Fruit fly (Drosophila melanogaster) whole organism, pupa: ENCODE results near the gene Prosbeta3.

Source experiments
- CG10348 ChIP-seq: fragments of 200-800 bp; sonication (Bioruptor generic); IDR thresholded peaks from 2 replicates; pipeline ENCODE4 v1.3.6; 2022; ENCODE audit warnings: missing biosample characterization, missing genetic modification characterization
- CG12605 ChIP-seq: fragments of 200-800 bp; sonication (Bioruptor generic); IDR thresholded peaks from 2 replicates; pipeline ENCODE4 v1.3.6; 2022; ENCODE audit warnings: missing biosample characterization, missing genetic modification characterization
- CG13204 ChIP-seq: fragments of 200-800 bp; sonication (Bioruptor generic); optimal IDR thresholded peaks from 2 replicates; lab custom pipeline; 2018; ENCODE audit warnings: missing biosample characterization, mild to moderate bottlenecking, missing genetic modification characterization, moderate library complexity
- CG14655 ChIP-seq: fragments of 200-800 bp; sonication (Bioruptor generic); optimal IDR thresholded peaks from 3 replicates; lab custom pipeline; 2017; ENCODE audit warnings: mild to moderate bottlenecking, missing biosample characterization, missing genetic modification reagents, missing genetic modification characterization
- CG15710 ChIP-seq: fragments of 200-800 bp; sonication (Bioruptor generic); optimal IDR thresholded peaks from 2 replicates; lab custom pipeline; 2018; ENCODE audit warnings: missing biosample characterization, mild to moderate bottlenecking, missing genetic modification characterization, moderate library complexity
- CG17806 ChIP-seq: fragments of 200-800 bp; sonication (Bioruptor generic); optimal IDR thresholded peaks from 2 replicates; lab custom pipeline; 2018; ENCODE audit warnings: missing biosample characterization, mild to moderate bottlenecking, missing genetic modification characterization, moderate library complexity
- CG32121 ChIP-seq: fragments of 200-800 bp; sonication (Bioruptor generic); IDR thresholded peaks from 2 replicates; pipeline ENCODE4 v1.3.6; 2022; ENCODE audit warnings: missing biosample characterization, missing genetic modification characterization
- CG34367 ChIP-seq: fragments of 200-800 bp; sonication (Bioruptor generic); optimal IDR thresholded peaks from 2 replicates; lab custom pipeline; 2018; ENCODE audit warnings: missing biosample characterization, mild to moderate bottlenecking, missing genetic modification characterization
- CG4496 ChIP-seq: fragments of 200-800 bp; sonication (Bioruptor generic); IDR thresholded peaks from 3 replicates; pipeline ENCODE4 v1.3.6; 2022; ENCODE audit warnings: missing biosample characterization, missing genetic modification characterization
- CG8159 ChIP-seq: fragments of 200-800 bp; sonication (Bioruptor generic); optimal IDR thresholded peaks from 3 replicates; lab custom pipeline; 2018; ENCODE audit warnings: missing biosample characterization, mild to moderate bottlenecking, missing genetic modification characterization, moderate library complexity
- CG8301 ChIP-seq: fragments of 200-800 bp; sonication (Bioruptor generic); optimal IDR thresholded peaks from 2 replicates; lab custom pipeline; 2018; ENCODE audit warnings: missing biosample characterization, mild to moderate bottlenecking, missing genetic modification characterization
- CG9948 ChIP-seq: fragments of 200-800 bp; sonication (Bioruptor generic); optimal IDR thresholded peaks from 2 replicates; lab custom pipeline; 2018; ENCODE audit warnings: missing biosample characterization, mild to moderate bottlenecking, missing genetic modification characterization, moderate library complexity
- D1 ChIP-seq: fragments of 200-800 bp; sonication (Bioruptor generic); optimal IDR thresholded peaks from 2 replicates; lab custom pipeline; 2018; ENCODE audit warnings: missing biosample characterization, mild to moderate bottlenecking, missing genetic modification characterization, moderate library complexity
- EcR ChIP-seq: fragments of 200-800 bp; sonication (Bioruptor generic); optimal IDR thresholded peaks from 3 replicates; lab custom pipeline; 2019; ENCODE audit warnings: missing biosample characterization, missing genetic modification characterization, mild to moderate bottlenecking, moderate library complexity, missing genetic modification reagents
- Ets98B ChIP-seq: fragments of 200-800 bp; sonication (Bioruptor generic); IDR thresholded peaks from 2 replicates; pipeline ENCODE4 v1.3.6; 2022; ENCODE audit warnings: missing biosample characterization, missing genetic modification characterization
- Pif1A ChIP-seq: fragments of 200-800 bp; sonication (Bioruptor generic); optimal IDR thresholded peaks from 3 replicates; lab custom pipeline; 2016; ENCODE audit warnings: missing biosample characterization, missing genetic modification characterization
- Pif1B ChIP-seq: fragments of 200-800 bp; sonication (Bioruptor generic); optimal IDR thresholded peaks from 3 replicates; lab custom pipeline; 2016; ENCODE audit warnings: missing biosample characterization, missing genetic modification characterization
- Snoo ChIP-seq: fragments of 200-800 bp; sonication (Bioruptor generic); optimal IDR thresholded peaks from 3 replicates; lab custom pipeline; 2017; ENCODE audit warnings: missing biosample characterization, mild to moderate bottlenecking, missing genetic modification characterization, inconsistent platforms
- fd96Ca ChIP-seq: fragments of 200-800 bp; sonication (Bioruptor generic); IDR thresholded peaks from 3 replicates; pipeline ENCODE4 v1.3.6; 2022; ENCODE audit warnings: missing biosample characterization, missing genetic modification characterization
- gl ChIP-seq: fragments of 200-800 bp; sonication (Bioruptor generic); optimal IDR thresholded peaks from 2 replicates; lab custom pipeline; 2018; ENCODE audit warnings: missing biosample characterization, mild to moderate bottlenecking, missing genetic modification characterization
- rn ChIP-seq: fragments of 200-800 bp; sonication (Bioruptor generic); IDR thresholded peaks from 2 replicates; pipeline ENCODE4 v1.3.6; 2022; ENCODE audit warnings: missing biosample characterization, missing genetic modification characterization

The Prosbeta3 gene

DNA sequence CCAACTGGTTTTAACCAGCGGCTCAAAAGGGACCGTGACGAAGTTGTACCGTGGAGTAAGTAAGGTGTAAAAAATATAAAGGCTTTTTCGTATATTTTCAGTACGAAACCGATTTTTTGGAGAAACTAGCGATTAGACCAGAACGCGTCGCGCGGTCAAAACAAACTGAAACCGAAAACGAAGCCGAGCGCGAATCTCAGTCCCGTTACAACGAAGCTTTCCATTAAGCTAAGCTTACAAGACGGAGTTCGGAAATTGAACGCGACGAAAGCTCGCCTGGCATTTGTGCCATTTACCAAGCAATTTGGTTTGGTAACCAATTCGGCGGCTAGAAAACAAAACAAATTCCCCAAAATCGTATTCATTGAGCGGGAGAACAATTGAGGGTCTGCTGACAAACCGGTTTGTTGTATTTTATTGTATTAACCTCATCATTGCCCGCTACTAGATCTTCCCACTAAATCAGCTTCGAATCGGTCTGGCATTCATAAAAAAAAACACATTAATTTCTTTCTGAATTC lies 4.2 kb downstream of the Prosbeta3 start:
- TF ChIP-seq CG13204 (GFP tag; lab: Kevin White, UChicago) (no peak), CG4496 (0 out of 3 replicates have a peak, but pooled peaks have one; percentile 6), CG8159 (tag; lab: Kevin White, UChicago) (no peak), CG12605 (GFP tag; lab: Robert Waterston, UW) (no peak), Ets98B (no peak)

dm6 chr3R:8998243-8998642 lies 7.8 kb downstream of the Prosbeta3 start:
- TF ChIP-seq CG8301 (tag; lab: Kevin White, UChicago) (no peak), EcR (no peak), rn (GFP tag; lab: Robert Waterston, UW) (no peak), gl (no peak), Snoo (tag; lab: Kevin White, UChicago) (no peak), CG9948 (tag; lab: Kevin White, UChicago) (no peak), CG8159 (tag; lab: Kevin White, UChicago) (no peak), CG14655 (GFP tag; lab: Kevin White, UChicago) (no peak), CG34367 (tag; lab: Kevin White, UChicago) (no peak)

dm6 chr3R:8997397-8997796 lies 8.6 kb downstream of the Prosbeta3 start, which contains the start of gene CG11977:
CG11977 (plus strand) TSS chr3R:8997697.
- no peak for TF ChIP-seq Pif1A (GFP tag; lab: Kevin White, UChicago)
- TF ChIP-seq CG4496: no peak
- TF ChIP-seq CG8301 (tag; lab: Kevin White, UChicago): no peak
- TF ChIP-seq CG10348: no peak
- no peak for TF ChIP-seq CG15710 (tag; lab: Kevin White, UChicago)
- no peak for TF ChIP-seq Pif1B (GFP tag; lab: Kevin White, UChicago)
- TF ChIP-seq D1 (tag; lab: Kevin White, UChicago): no peak
- no peak for TF ChIP-seq CG13204 (GFP tag; lab: Kevin White, UChicago)
- TF ChIP-seq CG17806 (tag; lab: Kevin White, UChicago): no peak
- no peak for TF ChIP-seq EcR
- no peak for TF ChIP-seq Snoo (tag; lab: Kevin White, UChicago)
- TF ChIP-seq CG32121 (GFP tag; lab: Robert Waterston, UW): no peak
- TF ChIP-seq, all 21 proteins: peak for 0

DNA sequence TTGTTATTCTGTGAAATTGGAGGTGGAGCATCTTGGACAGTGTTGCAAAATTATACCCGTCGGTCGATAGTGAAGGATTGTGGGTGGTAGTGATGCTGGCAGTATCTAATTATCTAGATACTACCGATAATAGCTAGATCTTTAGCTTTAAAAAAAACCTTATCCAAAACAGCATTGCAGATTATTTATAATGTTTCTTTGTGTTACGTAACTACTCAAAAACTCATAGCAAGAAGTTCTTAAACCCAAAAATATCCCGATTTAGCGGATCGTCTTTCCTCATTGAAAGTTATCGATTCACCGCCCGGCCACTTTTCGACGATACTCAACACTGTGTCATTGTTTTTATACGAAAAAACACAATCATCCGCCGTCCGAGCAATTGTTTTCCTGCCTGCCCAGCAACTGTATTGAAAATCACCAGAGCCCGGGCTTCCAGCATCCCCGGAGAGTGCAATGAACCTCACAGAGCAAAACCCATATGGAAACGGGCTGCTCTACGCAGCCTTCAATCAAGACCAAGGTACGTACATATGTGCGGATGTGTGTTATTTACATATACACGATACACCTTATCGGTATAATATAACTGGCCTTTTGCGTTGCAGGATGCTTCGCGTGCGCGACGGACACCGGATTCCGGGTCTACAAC lies 13.0 kb downstream of the Prosbeta3 start, which contains the start of gene CG11975:
TSS of gene CG11975 (plus strand) at position 326 of the 652 bp plus-strand sequence.
- TF ChIP-seq fd96Ca (GFP tag; lab: Robert Waterston, UW): peak; percentile 47; the same call in 1 of the 3 replicates
- TF ChIP-seq Ets98B: no peak; the same call in 1 of the 2 replicates
- peak; percentile 20 for TF ChIP-seq CG17806 (tag; lab: Kevin White, UChicago)
- TF ChIP-seq EcR: peak; percentile 69
- TF ChIP-seq CG13204 (GFP tag; lab: Kevin White, UChicago): no peak
- peak; percentile 34 for TF ChIP-seq CG9948 (tag; lab: Kevin White, UChicago)
- TF ChIP-seq CG8301 (tag; lab: Kevin White, UChicago): no peak
- peak; percentile 60; the same call in 1 of the 3 replicates for TF ChIP-seq CG4496
- TF ChIP-seq CG15710 (tag; lab: Kevin White, UChicago): peak; percentile 62
- TF ChIP-seq CG32121 (GFP tag; lab: Robert Waterston, UW): peak; percentile 39; the same call in 1 of the 2 replicates
- no peak for TF ChIP-seq CG8159 (tag; lab: Kevin White, UChicago)
- peak; percentile 52 for TF ChIP-seq Snoo (tag; lab: Kevin White, UChicago)

- TF ChIP-seq CG8301 (tag; lab: Kevin White, UChicago): no peak
- TF ChIP-seq CG4496: no peak
- no peak for TF ChIP-seq Pif1A (GFP tag; lab: Kevin White, UChicago)
- TF ChIP-seq Ets98B: no peak
- no peak for TF ChIP-seq gl
- no peak for TF ChIP-seq CG17806 (tag; lab: Kevin White, UChicago)
Measured at dm6 chr3R:8984602-8985074, 21.4 kb downstream of the Prosbeta3 start, which contains the start of gene CG11970. CG11970 (plus strand) TSS chr3R:8984718.

- TF ChIP-seq CG15710 (tag; lab: Kevin White, UChicago) (no peak), CG8301 (tag; lab: Kevin White, UChicago) (no peak), fd96Ca (GFP tag; lab: Robert Waterston, UW) (no peak), gl (no peak), CG32121 (GFP tag; lab: Robert Waterston, UW) (no peak), CG34367 (tag; lab: Kevin White, UChicago) (no peak), Pif1A (GFP tag; lab: Kevin White, UChicago) (no peak), CG8159 (tag; lab: Kevin White, UChicago) (no peak), rn (GFP tag; lab: Robert Waterston, UW) (no peak)
Measured at dm6 chr3R:8984141-8984540, 21.9 kb downstream of the Prosbeta3 start, which contains the start of gene RagA-B. RagA-B (minus strand) TSS chr3R:8984315.
